Fruit fly (Drosophila melanogaster) whole organism, embryonic: ENCODE data around the gene CG7766.

Experiments
- Bteb2 ChIP-seq: fragments of 200-800 bp; sonication (Bioruptor generic); optimal IDR thresholded peaks from 2 replicates; lab custom pipeline; 2016; ENCODE audit warnings: missing biosample characterization, missing genetic modification characterization
- C15 ChIP-seq: fragments of 200-800 bp; sonication (Bioruptor generic); IDR thresholded peaks from 3 replicates; pipeline ENCODE4 v1.3.6; 2022; ENCODE audit warnings: missing biosample characterization, missing genetic modification characterization
- CG11085 ChIP-seq: fragments of 200-800 bp; sonication (Bioruptor generic); IDR thresholded peaks from 2 replicates; pipeline ENCODE4 v1.3.6; 2022; ENCODE audit warnings: missing biosample characterization, missing genetic modification characterization
- CG12942 ChIP-seq: fragments of 200-800 bp; sonication (Bioruptor generic); optimal IDR thresholded peaks from 3 replicates; lab custom pipeline; 2016; ENCODE audit warnings: missing biosample characterization, missing genetic modification characterization
- CG15479 ChIP-seq: fragments of 200-800 bp; sonication (Bioruptor generic); optimal IDR thresholded peaks from 3 replicates; lab custom pipeline; 2019; ENCODE audit warnings: missing biosample characterization, mild to moderate bottlenecking, missing genetic modification characterization, moderate library complexity
- CG15601 ChIP-seq: fragments of 200-800 bp; sonication (Bioruptor generic); optimal IDR thresholded peaks from 3 replicates; lab custom pipeline; 2019; ENCODE audit warnings: missing biosample characterization, mild to moderate bottlenecking, missing genetic modification characterization, moderate library complexity
- CG17359 ChIP-seq: fragments of 200-800 bp; sonication (Bioruptor generic); optimal IDR thresholded peaks from 3 replicates; lab custom pipeline; 2018; ENCODE audit warnings: missing biosample characterization, mild to moderate bottlenecking, missing genetic modification characterization, moderate library complexity
- CG17829 ChIP-seq: fragments of 200-800 bp; optimal IDR thresholded peaks from 2 replicates; lab custom pipeline; 2019; ENCODE audit warnings: missing biosample characterization, mild to moderate bottlenecking, missing genetic modification characterization, moderate library complexity
- CG2120 ChIP-seq: fragments of 200-800 bp; sonication (Bioruptor generic); optimal IDR thresholded peaks from 3 replicates; lab custom pipeline; 2016; ENCODE audit warnings: missing biosample characterization, missing genetic modification characterization
- CG2199 ChIP-seq: fragments of 200-800 bp; sonication (Bioruptor generic); IDR thresholded peaks from 3 replicates; pipeline ENCODE4 v1.3.6; 2022; ENCODE audit warnings: missing biosample characterization, missing genetic modification characterization
- CG2712 ChIP-seq: fragments of 200-800 bp; optimal IDR thresholded peaks from 3 replicates; lab custom pipeline; 2019; ENCODE audit warnings: missing biosample characterization, mild to moderate bottlenecking, missing genetic modification characterization, moderate library complexity
- CG3163 ChIP-seq: fragments of 200-800 bp; sonication (Bioruptor generic); optimal IDR thresholded peaks from 3 replicates; lab custom pipeline; 2016; ENCODE audit warnings: missing biosample characterization, missing genetic modification characterization
- CG4282 ChIP-seq: fragments of 200-800 bp; sonication (Bioruptor generic); optimal IDR thresholded peaks from 2 replicates; lab custom pipeline; 2016; ENCODE audit warnings: missing biosample characterization, missing genetic modification characterization
- CG4707 ChIP-seq: fragments of 200-800 bp; sonication (Bioruptor generic); optimal IDR thresholded peaks from 2 replicates; lab custom pipeline; 2018; ENCODE audit warnings: missing biosample characterization, mild to moderate bottlenecking, missing genetic modification characterization, moderate library complexity
- CG5180 ChIP-seq: fragments of 200-800 bp; sonication (Bioruptor generic); optimal IDR thresholded peaks from 3 replicates; lab custom pipeline; 2017; ENCODE audit warnings: missing biosample characterization, missing genetic modification characterization, mild to moderate bottlenecking, moderate library complexity, missing genetic modification reagents
- CG5245 ChIP-seq: fragments of 200-800 bp; sonication (Bioruptor generic); optimal IDR thresholded peaks from 3 replicates; lab custom pipeline; 2016; ENCODE audit warnings: missing biosample characterization, missing genetic modification characterization
- CG6689 ChIP-seq: fragments of 200-800 bp; sonication (Bioruptor generic); IDR thresholded peaks from 2 replicates; pipeline ENCODE4 v1.3.6; 2022; ENCODE audit warnings: missing biosample characterization, missing genetic modification characterization
- CG7963 ChIP-seq: fragments of 200-800 bp; sonication (Bioruptor generic); IDR thresholded peaks from 3 replicates; pipeline ENCODE4 v1.3.6; 2022; ENCODE audit warnings: missing biosample characterization, missing genetic modification characterization; ENCODE audit not compliant: partially characterized antibody
- CG8281 ChIP-seq: fragments of 200-800 bp; sonication (Bioruptor generic); optimal IDR thresholded peaks from 2 replicates; lab custom pipeline; 2018; ENCODE audit warnings: missing biosample characterization, mild to moderate bottlenecking, missing genetic modification characterization, moderate library complexity
- CG8765 ChIP-seq: fragments of 200-800 bp; sonication (Bioruptor generic); IDR thresholded peaks from 2 replicates; pipeline ENCODE4 v1.3.6; 2022; ENCODE audit warnings: missing biosample characterization, missing genetic modification characterization
- CrebB ChIP-seq: fragments of 200-800 bp; sonication (Bioruptor generic); optimal IDR thresholded peaks from 3 replicates; lab custom pipeline; 2018; ENCODE audit warnings: missing biosample characterization, mild to moderate bottlenecking, missing genetic modification characterization
- Dip3 ChIP-seq: fragments of 200-800 bp; sonication (Bioruptor generic); optimal IDR thresholded peaks from 3 replicates; lab custom pipeline; 2016; ENCODE audit warnings: missing biosample characterization, missing genetic modification characterization
- Hmr ChIP-seq: fragments of 200-800 bp; sonication (Bioruptor generic); optimal IDR thresholded peaks from 3 replicates; lab custom pipeline; 2017; ENCODE audit warnings: mild to moderate bottlenecking, missing biosample characterization, missing genetic modification reagents, missing genetic modification characterization
- Med ChIP-seq: fragments of 200-800 bp; sonication (Bioruptor generic); peaks from one replicate; lab custom pipeline; 2016; ENCODE audit warnings: missing biosample characterization, missing genetic modification characterization, mild to moderate bottlenecking, inconsistent platforms, moderate library complexity
- NK7.1 ChIP-seq: fragments of 200-800 bp; sonication (Bioruptor generic); optimal IDR thresholded peaks from 3 replicates; lab custom pipeline; 2016; ENCODE audit warnings: missing biosample characterization, missing genetic modification characterization
- abd-A ChIP-seq: fragments of 200-800 bp; sonication (Bioruptor generic); optimal IDR thresholded peaks from 3 replicates; lab custom pipeline; 2019; ENCODE audit warnings: missing biosample characterization, mild to moderate bottlenecking, missing genetic modification characterization, moderate library complexity
- cato ChIP-seq: fragments of 200-800 bp; sonication (Bioruptor generic); optimal IDR thresholded peaks from 2 replicates; lab custom pipeline; 2016; ENCODE audit warnings: missing biosample characterization, missing genetic modification characterization, borderline replicate concordance
- crc ChIP-seq: fragments of 200-800 bp; sonication (Bioruptor generic); optimal IDR thresholded peaks from 2 replicates; lab custom pipeline; 2016; ENCODE audit warnings: missing biosample characterization, missing genetic modification characterization
- crol ChIP-seq: fragments of 200-800 bp; sonication (Bioruptor generic); IDR thresholded peaks from 2 replicates; pipeline ENCODE4 v1.3.6; 2022; ENCODE audit warnings: missing biosample characterization, missing genetic modification characterization
- eve ChIP-seq, 2 experiments: fragments of >200 bp; optimal IDR thresholded peaks; 2 replicates each; lab custom pipeline; 2017; ENCODE audit warnings: missing biosample characterization in 2 of 2, missing genetic modification characterization in 2 of 2
- fd64A ChIP-seq: fragments of 200-800 bp; sonication (Bioruptor generic); optimal IDR thresholded peaks from 3 replicates; lab custom pipeline; 2018; ENCODE audit warnings: missing biosample characterization, mild to moderate bottlenecking, missing genetic modification characterization
- grau ChIP-seq: fragments of 200-800 bp; optimal IDR thresholded peaks from 3 replicates; lab custom pipeline; 2019; ENCODE audit warnings: missing biosample characterization, mild to moderate bottlenecking, missing genetic modification characterization, moderate library complexity
- gsb ChIP-seq: fragments of 200-800 bp; sonication (Bioruptor generic); IDR thresholded peaks from 2 replicates; pipeline ENCODE4 v1.3.6; 2022; ENCODE audit warnings: missing biosample characterization, missing genetic modification characterization
- gsb-n ChIP-seq: fragments of 200-800 bp; sonication (Bioruptor generic); optimal IDR thresholded peaks from 3 replicates; lab custom pipeline; 2018; ENCODE audit warnings: missing biosample characterization, mild to moderate bottlenecking, missing genetic modification characterization
- hth ChIP-seq: fragments of >200 bp; optimal IDR thresholded peaks from 2 replicates; lab custom pipeline; 2017; ENCODE audit warnings: inconsistent platforms
- insv ChIP-seq, 2 experiments: fragments of 200-800 bp; sonication (Bioruptor generic); optimal IDR thresholded peaks; 3 replicates each; lab custom pipeline; 2016 to 2018; ENCODE audit warnings: missing biosample characterization in 2 of 2, missing genetic modification characterization in 2 of 2
- kni ChIP-seq: fragments of 200-800 bp; sonication (Bioruptor generic); optimal IDR thresholded peaks from 3 replicates; lab custom pipeline; 2017; ENCODE audit warnings: mild to moderate bottlenecking, missing biosample characterization, missing genetic modification reagents, missing genetic modification characterization
- lab ChIP-seq: fragments of 200-800 bp; sonication (Bioruptor generic); optimal IDR thresholded peaks from 3 replicates; lab custom pipeline; 2017; ENCODE audit warnings: missing biosample characterization, missing genetic modification characterization, mild to moderate bottlenecking, moderate library complexity, missing genetic modification reagents
- pan ChIP-seq, 4 experiments: fragments of >200 bp in 3 of 4; fragments of 200-800 bp in 1 of 4; sonication (Bioruptor generic) in 1 of 4; optimal IDR thresholded peaks in 3 of 4; IDR thresholded peaks in 1 of 4; 2 replicates each; pipeline versions ENCODE4 v1.3.6 to Lab custom; 2017 to 2022; ENCODE audit warnings: missing biosample characterization in 2 of 4, missing genetic modification characterization in 2 of 4, mixed read lengths in 1 of 4
- pros ChIP-seq: fragments of 200-800 bp; sonication (Bioruptor generic); optimal IDR thresholded peaks from 3 replicates; lab custom pipeline; 2019; ENCODE audit warnings: missing biosample characterization, mild to moderate bottlenecking, missing genetic modification characterization, moderate library complexity
- pum ChIP-seq: fragments of 200-800 bp; sonication (Bioruptor generic); optimal IDR thresholded peaks from 2 replicates; lab custom pipeline; 2016; ENCODE audit warnings: missing biosample characterization, missing genetic modification characterization
- pzg ChIP-seq: fragments of 200-800 bp; sonication (Bioruptor generic); optimal IDR thresholded peaks from 3 replicates; lab custom pipeline; 2018; ENCODE audit warnings: missing biosample characterization, mild to moderate bottlenecking, missing genetic modification characterization, moderate library complexity
- repo ChIP-seq: fragments of 200-800 bp; sonication (Bioruptor generic); optimal IDR thresholded peaks from 2 replicates; lab custom pipeline; 2016; ENCODE audit warnings: missing biosample characterization, missing genetic modification characterization
- seq ChIP-seq: fragments of 200-800 bp; sonication (Bioruptor generic); IDR thresholded peaks from 2 replicates; pipeline ENCODE4 v1.3.6; 2022; ENCODE audit warnings: missing biosample characterization, missing genetic modification characterization
- sisA ChIP-seq: fragments of 200-800 bp; sonication (Bioruptor generic); IDR thresholded peaks from 2 replicates; pipeline ENCODE4 v1.3.6; 2022; ENCODE audit warnings: missing biosample characterization, missing genetic modification characterization
- sqz ChIP-seq: fragments of 200-800 bp; sonication (Bioruptor generic); optimal IDR thresholded peaks from 3 replicates; lab custom pipeline; 2018; ENCODE audit warnings: missing biosample characterization, mild to moderate bottlenecking, missing genetic modification characterization
- tll ChIP-seq, 2 experiments: fragments of 200-800 bp in 1 of 2; fragments of >200 bp in 1 of 2; sonication (Bioruptor generic) in 1 of 2; optimal IDR thresholded peaks; 2 replicates each; lab custom pipeline; 2017 to 2019; ENCODE audit warnings: missing biosample characterization in 2 of 2, missing genetic modification characterization in 2 of 2, mild to moderate bottlenecking in 1 of 2, moderate library complexity in 1 of 2
- trh ChIP-seq: fragments of 200-800 bp; sonication (Bioruptor generic); optimal IDR thresholded peaks from 2 replicates; lab custom pipeline; 2016; ENCODE audit warnings: missing biosample characterization, missing genetic modification characterization
- twi ChIP-seq: fragments of 200-800 bp; optimal IDR thresholded peaks from 2 replicates; lab custom pipeline; 2019; ENCODE audit warnings: missing biosample characterization, mild to moderate bottlenecking, missing genetic modification characterization, moderate library complexity
- zen ChIP-seq: fragments of 200-800 bp; sonication (Bioruptor generic); optimal IDR thresholded peaks from 3 replicates; lab custom pipeline; 2018; ENCODE audit warnings: missing biosample characterization, mild to moderate bottlenecking, missing genetic modification characterization, moderate library complexity

CG7766 gene

DNA sequence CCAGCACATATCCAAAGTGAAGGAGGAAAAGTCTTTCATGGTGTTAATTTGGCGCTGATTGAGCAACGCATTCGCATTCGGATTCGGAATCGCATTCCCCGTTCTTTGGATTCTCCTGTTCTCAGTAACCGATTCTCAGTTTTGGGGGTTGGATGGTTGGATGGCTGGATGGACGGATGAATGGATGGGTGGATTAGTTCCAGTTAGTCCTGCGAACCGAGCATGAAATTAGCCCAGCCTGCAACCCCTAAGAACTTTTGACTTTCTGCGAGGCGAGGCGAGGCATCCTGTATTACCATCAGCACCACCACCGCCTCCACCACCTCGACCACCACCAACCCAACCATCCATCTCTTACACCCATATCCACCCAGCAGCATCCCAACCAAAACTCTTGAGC, 26.7 kb upstream of the CG7766 start:
- TF ChIP-seq pan (optimal IDR thresholded peaks at IDR 0.05; lab: Kevin White, UChicago): no peak
- no peak for TF ChIP-seq pan (GFP tag; optimal IDR thresholded peaks at IDR 0.05 in 1 of 2, IDR thresholded peaks at IDR 0.05 in 1 of 2)
- TF ChIP-seq CG12942 (GFP tag; lab: Kevin White, UChicago): no peak
- TF ChIP-seq CG5180 (GFP tag; lab: Kevin White, UChicago): peak; percentile 53
- TF ChIP-seq gsb-n: peak; percentile 78
- no peak for TF ChIP-seq CG11085 (GFP tag; lab: Robert Waterston, UW)
- TF ChIP-seq CG8765: no peak
- TF ChIP-seq pros (GFP tag; lab: Kevin White, UChicago): peak; percentile 91
- no peak for TF ChIP-seq pzg (GFP tag; lab: Kevin White, UChicago)
- TF ChIP-seq CG8281 (tag; lab: Kevin White, UChicago): peak; percentile 85
- peak; percentile 14 for TF ChIP-seq Med (GFP tag; lab: Kevin White, UChicago)
- no peak for TF ChIP-seq hth (lab: Kevin White, UChicago)
- TF ChIP-seq gsb (GFP tag; lab: Robert Waterston, UW): no peak
- peak; percentile 11 for TF ChIP-seq kni (GFP tag; lab: Kevin White, UChicago)
- TF ChIP-seq NK7.1 (GFP tag; lab: Kevin White, UChicago): no peak
- TF ChIP-seq abd-A (tag; lab: Kevin White, UChicago): peak; percentile 11

dm6 chrX:9129436-9129835, 25.9 kb upstream of the CG7766 start:
- no peak for TF ChIP-seq C15 (GFP tag; lab: Robert Waterston, UW)
- no peak for TF ChIP-seq crol
- TF ChIP-seq twi: peak; percentile 68
- no peak for TF ChIP-seq CG7963 (GFP tag; lab: Robert Waterston, UW)
- TF ChIP-seq sqz (GFP tag; lab: Kevin White, UChicago): no peak
- TF ChIP-seq abd-A (tag; lab: Kevin White, UChicago): no peak
- no peak for TF ChIP-seq CG4707
- TF ChIP-seq CG2199 (GFP tag; lab: Robert Waterston, UW): 0 out of 3 replicates have a peak, but pooled peaks have one; percentile 22
- no peak for TF ChIP-seq CrebB (tag; lab: Kevin White, UChicago)
- TF ChIP-seq seq: no peak
- TF ChIP-seq pum (GFP tag; lab: Kevin White, UChicago): no peak
- no peak for TF ChIP-seq CG17829
- TF ChIP-seq CG5245 (GFP tag; lab: Kevin White, UChicago): no peak
- no peak for TF ChIP-seq repo (GFP tag; lab: Kevin White, UChicago)
- TF ChIP-seq CG2712 (tag; lab: Kevin White, UChicago): no peak
- TF ChIP-seq Dip3 (GFP tag; lab: Kevin White, UChicago): no peak
- TF ChIP-seq Bteb2 (GFP tag; lab: Kevin White, UChicago): no peak
- no peak for TF ChIP-seq CG15601 (tag; lab: Kevin White, UChicago)
- no peak for TF ChIP-seq fd64A
- peak in 1 of 2 experiments; percentile 50 for TF ChIP-seq eve (GFP tag; optimal IDR thresholded peaks at IDR 0.05; lab: Kevin White, UChicago)
- peak; percentile 42 for TF ChIP-seq zen (tag; lab: Kevin White, UChicago)
- TF ChIP-seq Hmr: no peak
- TF ChIP-seq lab (GFP tag; lab: Kevin White, UChicago): no peak
- no peak for TF ChIP-seq trh (GFP tag; lab: Kevin White, UChicago)
- TF ChIP-seq crc: no peak
- peak; percentile 1 for TF ChIP-seq grau (tag; lab: Kevin White, UChicago)
- no peak for TF ChIP-seq CG2120 (GFP tag; lab: Kevin White, UChicago)
- peak in 1 of 2 experiments; percentile 81 for TF ChIP-seq tll (GFP tag; optimal IDR thresholded peaks at IDR 0.05; lab: Kevin White, UChicago)
- no peak for TF ChIP-seq CG4282 (GFP tag; lab: Kevin White, UChicago)
- no peak for TF ChIP-seq sisA (GFP tag; lab: Robert Waterston, UW)
- no peak for TF ChIP-seq insv (GFP tag; optimal IDR thresholded peaks at IDR 0.05; lab: Kevin White, UChicago)
- TF ChIP-seq cato (GFP tag; lab: Kevin White, UChicago): no peak
- TF ChIP-seq CG17359 (tag; lab: Kevin White, UChicago): no peak
- no peak for TF ChIP-seq CG6689 (GFP tag; lab: Robert Waterston, UW)
- peak; percentile 64 for TF ChIP-seq CG15479 (GFP tag; lab: Kevin White, UChicago)
- TF ChIP-seq CG3163 (GFP tag; lab: Kevin White, UChicago): no peak
